Worm (Caenorhabditis elegans) whole organism, L4/young adult: Measurements from ENCODE around the gene spv-1.

ENCODE experiments used
- W03F9.2 ChIP-seq: fragments of 150-350 bp; optimal IDR thresholded peaks from 2 replicates; lab custom pipeline; 2014; ENCODE audit warnings: missing biosample characterization, missing genetic modification characterization
- dao-5 ChIP-seq: sonication (generic microtip); optimal IDR thresholded peaks from 2 replicates; lab custom pipeline; 2016; ENCODE audit warnings: missing genotype, missing genetic modification characterization, moderate library complexity, missing compliant biosample characterization
- him-1 ChIP-seq: sonication (generic microtip); optimal IDR thresholded peaks from 2 replicates; lab custom pipeline; 2016; ENCODE audit warnings: missing genotype, missing genetic modification reagents, missing genetic modification characterization, missing compliant biosample characterization

The spv-1 gene

DNA sequence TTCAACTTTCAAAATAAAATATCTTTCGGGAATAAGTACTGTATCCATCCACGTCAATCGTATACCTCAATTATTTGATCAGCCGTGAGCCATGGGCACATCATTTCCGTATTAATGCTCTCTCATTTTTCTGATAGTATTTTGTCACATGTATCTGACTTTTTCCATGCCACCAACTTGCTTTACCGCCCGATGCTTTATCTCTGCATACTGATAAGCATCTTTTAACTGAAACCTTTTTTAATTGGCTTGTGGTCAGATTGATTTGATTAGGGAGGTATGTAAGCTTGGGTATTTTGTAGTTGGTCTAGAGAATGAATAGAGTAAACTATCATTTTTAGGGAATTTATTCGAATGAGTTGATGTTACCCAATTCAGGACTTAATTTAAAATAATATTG lies 39.2 kb downstream of the spv-1 start:
- TF ChIP-seq W03F9.2 (no peak), dao-5 (tag; lab: Kevin White, UChicago) (no peak), him-1 (tag; lab: Kevin White, UChicago) (no peak)

DNA sequence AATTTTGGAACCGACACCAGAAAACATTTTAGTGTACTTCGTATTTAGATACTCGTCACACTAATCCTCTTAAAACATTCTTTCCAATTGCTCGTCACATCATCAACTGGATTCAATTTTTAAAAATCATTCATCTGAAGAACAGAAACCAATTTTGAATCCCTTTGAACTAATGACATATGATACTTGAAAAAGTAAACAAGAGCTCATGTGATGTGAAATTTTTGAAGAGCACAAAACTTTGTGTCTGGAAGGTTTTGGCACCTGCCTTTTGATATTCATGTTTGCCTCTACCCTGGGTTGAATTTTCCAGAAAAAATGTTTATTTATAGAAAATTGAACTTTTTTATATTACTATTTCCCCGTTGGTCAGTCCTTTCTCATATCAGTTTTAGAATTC lies 39.7 kb downstream of the spv-1 start:
- TF ChIP-seq dao-5 (tag; lab: Kevin White, UChicago) (no peak), him-1 (tag; lab: Kevin White, UChicago) (no peak), W03F9.2 (peak; percentile 16)

DNA sequence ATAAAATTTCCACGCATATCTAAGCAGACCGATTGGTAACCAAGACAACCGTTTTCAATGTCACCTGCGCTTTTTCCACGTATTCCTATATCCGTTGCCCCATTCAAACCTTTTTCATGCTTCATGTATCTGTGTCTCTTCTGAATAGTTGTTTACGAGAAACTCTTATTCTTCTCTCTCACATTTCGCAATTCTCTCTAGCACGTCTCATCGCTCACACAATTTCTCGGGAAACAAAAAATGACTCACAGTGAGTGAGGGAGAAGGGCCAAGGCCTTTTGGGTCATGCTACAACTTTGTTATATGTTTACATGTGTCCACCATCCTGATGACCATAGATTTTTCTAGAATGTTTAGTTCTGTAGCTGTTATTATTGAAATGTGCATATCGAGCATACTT lies 41.2 kb downstream of the spv-1 start:
- TF ChIP-seq him-1 (tag; lab: Kevin White, UChicago), result no peak
- no peak for TF ChIP-seq W03F9.2
- no peak for TF ChIP-seq dao-5 (tag; lab: Kevin White, UChicago)

DNA sequence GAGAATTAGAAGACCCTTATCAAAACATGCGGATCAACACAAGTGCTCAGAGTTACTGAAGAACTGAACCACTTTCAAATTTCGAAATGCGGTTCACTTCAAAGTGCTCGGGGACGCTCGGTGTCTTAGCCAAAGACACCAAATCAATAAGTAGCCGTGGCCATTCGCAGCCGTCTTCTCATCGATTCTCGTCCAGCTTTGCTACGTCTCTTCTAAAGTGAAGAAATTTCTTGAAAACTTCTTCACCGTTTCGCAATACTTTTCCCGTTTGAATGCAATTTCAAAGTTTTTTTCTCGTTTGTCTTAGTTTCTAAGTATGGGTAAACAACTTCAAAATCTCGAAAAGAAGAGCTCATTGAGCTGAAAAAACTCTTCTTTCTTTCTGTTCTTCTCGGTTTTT lies 43.6 kb downstream of the spv-1 start:
- TF ChIP-seq W03F9.2 (no peak), him-1 (tag; lab: Kevin White, UChicago) (peak; percentile 16), dao-5 (tag; lab: Kevin White, UChicago) (no peak)

DNA sequence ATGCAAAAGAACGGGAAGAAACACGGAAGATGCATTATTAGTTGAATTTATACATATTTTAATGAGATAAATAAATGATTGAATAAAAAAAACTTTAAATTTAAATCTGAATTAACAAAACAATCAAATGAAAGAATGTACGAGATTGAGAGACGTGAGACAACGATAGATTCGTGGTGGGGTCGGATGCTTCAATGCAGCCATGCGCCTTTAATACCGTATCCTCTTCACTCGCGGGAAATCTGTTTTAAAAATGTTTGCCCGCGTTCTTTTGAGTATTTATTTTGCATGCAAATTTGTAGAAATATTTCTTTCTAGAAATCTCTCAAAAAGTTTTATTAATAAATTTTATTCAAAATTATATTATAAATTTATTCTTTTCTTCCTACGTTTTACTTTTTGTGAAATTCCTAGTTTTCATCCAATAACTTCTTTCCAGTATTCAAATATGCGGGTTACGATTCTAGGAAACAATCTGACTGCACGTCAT lies 48.1 kb downstream of the spv-1 start, which contains the start of gene perm-1:
TSS of gene perm-1 (plus strand) at position 440 of the 490 bp plus-strand sequence.
- TF ChIP-seq dao-5 (tag; lab: Kevin White, UChicago) (no peak), W03F9.2 (peak; percentile 73), him-1 (tag; lab: Kevin White, UChicago) (no peak)

DNA sequence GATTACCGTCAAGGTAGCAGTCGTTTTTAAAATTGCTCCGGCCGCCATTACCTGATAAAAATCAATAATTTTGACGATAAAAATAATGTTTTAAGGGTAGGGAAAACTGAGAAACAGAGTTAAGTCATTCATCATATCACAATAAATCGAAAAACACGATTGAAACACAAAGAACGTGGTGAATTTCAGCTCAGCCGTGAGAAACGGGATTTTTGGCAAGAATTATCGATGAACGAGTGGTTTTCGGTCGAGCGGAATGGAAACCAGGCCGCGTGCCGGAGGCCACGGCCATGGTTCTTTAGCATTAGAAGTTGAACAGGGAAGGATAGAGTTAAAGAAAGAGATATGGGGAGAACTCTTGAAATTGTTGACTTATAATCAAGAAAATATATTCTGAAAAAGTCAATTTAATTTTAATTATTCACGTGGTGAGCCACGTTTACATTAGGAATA lies 49.2 kb downstream of the spv-1 start, which contains the start of the genes vha-4 and T01H3.5:
TSS of gene vha-4 (minus strand) at position 51 of the 453 bp plus-strand sequence.
TSS of gene T01H3.5 (plus strand) at position 351 of the 453 bp plus-strand sequence.
- no peak for TF ChIP-seq him-1 (tag; lab: Kevin White, UChicago)
- TF ChIP-seq dao-5 (tag; lab: Kevin White, UChicago), result no peak
- no peak for TF ChIP-seq W03F9.2

DNA sequence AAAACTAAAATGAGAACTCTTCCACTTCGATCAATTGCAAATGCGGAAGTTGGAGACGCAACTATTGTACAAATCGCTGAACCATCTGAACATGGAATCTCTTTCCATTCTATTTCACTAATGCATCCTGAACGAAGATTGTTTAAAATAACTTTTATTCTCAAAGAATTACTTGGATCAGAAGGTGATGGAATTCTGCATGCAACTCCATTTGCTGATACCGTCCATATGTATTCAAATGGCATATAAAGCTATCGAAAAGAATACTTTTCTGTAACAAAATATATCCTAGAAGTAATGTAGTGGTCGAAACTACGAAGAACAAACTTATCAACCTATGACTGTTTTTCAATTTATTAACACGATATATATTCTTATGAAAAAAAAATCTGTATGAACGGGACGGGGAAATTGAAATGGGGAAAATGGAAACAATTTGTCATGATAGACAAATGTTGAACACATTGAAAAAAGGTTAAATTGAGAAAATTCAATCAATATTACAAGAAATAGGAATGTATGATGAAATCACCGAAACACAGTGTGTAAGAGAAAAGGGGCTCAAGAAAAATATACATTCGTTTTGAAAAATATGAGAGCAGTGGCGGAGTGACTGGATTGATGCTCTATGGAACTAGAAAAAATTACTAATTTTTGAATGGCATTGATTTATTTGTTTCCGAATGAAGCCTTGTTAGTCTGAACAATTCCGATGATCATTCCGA lies 50.6 kb downstream of the spv-1 start, which contains the start of gene T01H3.2:
TSS of gene T01H3.2 (minus strand) at position 251 of the 725 bp plus-strand sequence.
- TF ChIP-seq dao-5 (tag; lab: Kevin White, UChicago) (no peak), him-1 (tag; lab: Kevin White, UChicago) (no peak), W03F9.2 (no peak)

DNA sequence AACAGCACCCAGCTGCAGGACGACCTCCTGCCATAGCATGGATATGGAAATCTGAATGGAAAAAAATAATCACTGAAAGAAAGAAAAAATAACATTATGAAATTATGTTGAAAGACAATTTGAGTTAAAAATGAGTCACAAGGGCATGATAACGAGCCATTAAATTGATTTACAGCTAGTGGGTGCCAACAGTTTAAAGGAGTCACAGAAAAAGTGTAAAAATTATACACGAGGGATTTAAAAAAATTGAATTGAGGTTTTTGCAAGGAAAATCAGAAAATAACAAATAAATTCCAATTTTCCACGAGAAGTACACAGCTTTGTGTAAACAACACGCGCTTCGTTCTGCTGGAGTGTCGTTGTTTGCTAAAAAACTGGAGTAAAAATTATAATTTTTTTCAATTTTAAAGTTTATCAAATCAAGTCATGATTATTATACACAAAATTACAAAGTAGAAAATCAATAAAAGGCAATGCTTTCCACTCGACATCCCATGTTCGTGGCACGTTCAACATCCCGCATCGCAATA lies 54.6 kb downstream of the spv-1 start, which contains the start of gene T01H3.3:
TSS of gene T01H3.3 (minus strand) at position 51 of the 530 bp plus-strand sequence.
- TF ChIP-seq dao-5 (tag; lab: Kevin White, UChicago) (no peak), W03F9.2 (peak; percentile 20), him-1 (tag; lab: Kevin White, UChicago) (no peak)

DNA sequence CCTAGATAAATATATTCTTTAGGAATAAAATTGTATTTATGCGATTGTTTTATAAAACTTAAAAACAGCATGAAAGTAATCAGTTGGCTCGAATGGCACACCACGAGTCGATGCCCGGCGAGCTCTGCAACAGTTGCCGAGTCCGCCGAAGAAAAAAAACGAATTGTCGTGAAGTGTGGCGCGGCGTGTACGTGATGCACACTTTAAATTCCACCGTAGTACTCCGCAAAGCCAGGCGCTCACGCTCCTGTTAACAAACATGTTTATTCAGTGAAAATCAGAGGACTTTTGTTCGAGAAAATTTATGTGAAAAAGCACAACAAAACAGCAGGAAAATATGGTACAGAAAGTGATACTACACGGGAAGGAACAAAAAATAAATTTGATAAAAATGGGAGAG lies 57.9 kb downstream of the spv-1 start:
- TF ChIP-seq W03F9.2, result peak; percentile 3
- TF ChIP-seq dao-5 (tag; lab: Kevin White, UChicago), result no peak

DNA sequence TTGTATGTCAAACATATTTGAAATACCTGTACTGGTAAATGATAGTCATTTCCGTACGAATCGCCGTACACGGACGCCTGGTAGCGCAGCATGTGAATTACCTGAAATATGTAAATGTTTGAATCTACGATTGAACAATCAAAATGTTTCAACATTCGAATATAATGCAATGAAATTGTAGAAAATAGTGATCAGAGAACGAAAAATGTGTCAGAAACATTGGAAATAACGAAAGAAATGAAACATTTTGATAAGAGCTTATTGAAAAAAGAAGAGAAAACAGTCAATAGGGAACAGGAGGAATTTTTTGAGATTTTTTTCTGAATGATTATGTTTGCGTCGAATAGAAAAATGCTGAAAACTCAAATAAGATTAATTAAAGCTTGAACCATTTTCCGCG lies 58.4 kb downstream of the spv-1 start, which contains the start of gene ztf-17:
TSS of gene ztf-17 (minus strand) at position 101 of the 400 bp plus-strand sequence.
- TF ChIP-seq W03F9.2, result no peak
- no peak for TF ChIP-seq dao-5 (tag; lab: Kevin White, UChicago)
- TF ChIP-seq him-1 (tag; lab: Kevin White, UChicago), result no peak

DNA sequence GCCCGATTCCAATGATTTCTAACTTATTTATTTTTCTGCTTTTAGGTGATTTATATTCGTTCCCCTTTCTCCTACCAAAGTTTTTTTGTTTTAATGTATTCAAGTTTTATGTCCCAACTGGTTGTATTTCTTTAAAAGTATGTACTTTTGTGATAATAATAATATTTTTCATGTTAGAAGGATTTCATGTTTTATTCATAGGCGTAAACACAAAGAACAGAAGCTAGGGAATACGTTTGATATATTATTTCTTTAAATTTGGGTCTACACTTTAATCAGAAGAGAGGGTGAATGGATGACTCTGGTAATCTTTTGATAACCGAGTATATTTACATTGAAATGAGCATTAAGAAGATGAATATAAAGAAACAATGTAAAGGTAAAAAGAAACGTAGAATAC lies 62.4 kb downstream of the spv-1 start:
- TF ChIP-seq dao-5 (tag; lab: Kevin White, UChicago) (no peak), him-1 (tag; lab: Kevin White, UChicago) (no peak), W03F9.2 (no peak)

DNA sequence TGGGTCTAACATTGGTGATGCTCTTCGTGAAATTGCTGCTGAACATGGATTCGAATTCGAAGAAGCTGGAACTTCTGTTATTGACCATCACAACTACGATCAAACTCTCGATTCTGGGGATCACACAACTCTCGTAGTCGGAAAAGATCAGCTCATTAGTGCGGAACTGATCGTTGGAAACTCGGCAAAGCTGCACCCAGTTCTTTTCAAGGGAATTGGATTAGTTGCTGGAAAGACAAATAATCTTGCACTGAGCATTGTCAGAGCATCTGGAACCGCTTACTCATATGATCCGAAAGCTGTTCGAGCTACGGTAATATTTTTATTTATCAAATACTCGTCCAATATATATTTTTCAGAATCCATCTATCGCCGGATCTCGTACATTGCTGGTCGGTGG lies 63.6 kb downstream of the spv-1 start:
- TF ChIP-seq dao-5 (tag; lab: Kevin White, UChicago), result no peak
- TF ChIP-seq W03F9.2, result no peak
- no peak for TF ChIP-seq him-1 (tag; lab: Kevin White, UChicago)

DNA sequence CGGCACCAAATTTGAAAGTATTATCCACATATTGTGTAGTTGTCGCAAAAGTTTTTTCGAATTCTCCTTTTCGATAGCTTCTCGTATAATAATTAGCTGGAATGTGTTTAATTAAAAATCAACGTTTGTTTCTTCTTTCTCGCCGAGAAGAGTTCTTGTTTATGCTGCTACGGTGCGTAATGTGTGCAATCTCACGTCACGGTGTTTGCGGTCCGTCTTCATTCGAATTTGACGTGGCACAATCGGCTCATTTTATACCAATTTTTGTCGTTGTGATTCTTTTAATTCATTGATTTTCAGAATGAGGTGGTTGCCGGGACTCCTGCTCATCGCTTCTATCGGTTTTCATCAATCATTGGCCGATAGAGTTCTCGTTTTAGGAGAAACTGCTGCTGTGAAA lies 64.3 kb downstream of the spv-1 start, which contains the start of gene ostb-1:
TSS of gene ostb-1 (plus strand) at position 301 of the 400 bp plus-strand sequence.
- TF ChIP-seq him-1 (tag; lab: Kevin White, UChicago) (no peak), W03F9.2 (no peak), dao-5 (tag; lab: Kevin White, UChicago) (no peak)
